Worm (Caenorhabditis elegans): ENCODE measurements around the gene crn-3.

The crn-3 gene

DNA sequence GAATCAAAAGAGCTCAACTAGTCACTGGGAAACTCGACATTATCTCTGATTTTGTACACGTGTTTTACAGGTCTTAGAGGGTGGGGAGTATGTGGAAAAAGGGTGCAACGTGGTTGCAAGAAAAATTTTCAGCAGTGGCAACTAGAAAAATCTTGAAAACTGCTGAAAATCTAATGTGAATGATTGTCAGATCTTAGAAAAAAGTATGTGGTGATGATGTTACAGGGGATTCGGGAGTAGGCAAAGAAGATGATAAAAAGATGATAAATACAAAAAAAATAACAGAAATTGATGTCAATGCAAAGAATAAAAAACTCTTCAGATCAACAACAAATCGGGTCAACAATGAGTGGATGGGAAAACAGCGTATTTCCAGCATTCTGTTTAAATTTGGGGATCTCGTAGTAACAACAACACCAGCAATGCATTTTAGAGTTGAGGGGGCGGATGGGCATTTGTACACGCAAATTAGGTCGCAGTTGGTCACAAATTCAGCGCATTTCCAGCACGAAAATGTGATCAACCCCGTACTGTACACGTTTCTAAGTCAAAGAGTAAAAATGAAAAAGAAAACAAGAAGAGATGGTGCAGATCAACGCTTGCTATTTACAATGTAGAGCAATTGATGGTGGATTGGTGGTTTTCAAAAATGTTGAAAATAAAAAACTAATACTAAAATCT is 44.2 kb upstream of the crn-3 start (continued):
- TF ChIP-seq mxl-1 (tag; optimal IDR thresholded peaks at IDR 0.05) (no peak), lin-26 (GFP tag; IDR thresholded peaks at IDR 0.05) (no peak; the same call in none of the 2 replicates), B0035.1 (tag; optimal IDR thresholded peaks at IDR 0.05) (no peak), hmg-1.2 (GFP tag; IDR thresholded peaks at IDR 0.05) (peak; percentile 40), zim-3 (tag; optimal IDR thresholded peaks at IDR 0.05) (peak; percentile 66), ztf-22 (GFP tag; optimal IDR thresholded peaks at IDR 0.05) (no peak), hlh-12 (tag; optimal IDR thresholded peaks at IDR 0.05) (no peak), Y56A3A.18 (GFP tag; IDR thresholded peaks at IDR 0.05) (0 out of 2 replicates have a peak, but pooled peaks have one; percentile 11), unc-130 (GFP tag; optimal IDR thresholded peaks at IDR 0.05) (no peak), lin-40 (tag; optimal IDR thresholded peaks at IDR 0.05) (no peak), D2030.7 (GFP tag; IDR thresholded peaks at IDR 0.05) (no peak), rcor-1 (GFP tag; IDR thresholded peaks at IDR 0.05) (0 out of 2 replicates have a peak, but pooled peaks have one; percentile 19), attf-5 (GFP tag; optimal IDR thresholded peaks at IDR 0.05) (peak; percentile 31), attf-6 (GFP tag; IDR thresholded peaks at IDR 0.05) (no peak), aptf-3 (GFP tag; IDR thresholded peaks at IDR 0.05) (0 out of 2 replicates have a peak, but pooled peaks have one; percentile 4), ekl-4 (GFP tag; IDR thresholded peaks at IDR 0.05) (peak; percentile 5; the same call in 1 of the 2 replicates), lsl-1 (GFP tag; optimal IDR thresholded peaks at IDR 0.05) (peak; percentile 18), bed-2 (GFP tag; IDR thresholded peaks at IDR 0.05) (no peak), madf-10 (tag; optimal IDR thresholded peaks at IDR 0.05) (no peak), xnd-1 (tag; optimal IDR thresholded peaks at IDR 0.05) (no peak), T07F8.4 (tag; optimal IDR thresholded peaks at IDR 0.05) (no peak), atf-7 (tag; optimal IDR thresholded peaks at IDR 0.05) (peak; percentile 24), bed-1 (GFP tag; IDR thresholded peaks at IDR 0.05) (peak; percentile 14; the same call in 1 of the 2 replicates), ztf-26 (tag; optimal IDR thresholded peaks at IDR 0.05) (peak; percentile 39), tbp1 (GFP tag; optimal IDR thresholded peaks at IDR 0.05) (peak; percentile 33), cebp-2 (GFP tag; IDR thresholded peaks at IDR 0.05) (0 out of 2 replicates have a peak, but pooled peaks have one; percentile 73), rpc-1 (optimal IDR thresholded peaks at IDR 0.05) (no peak), rpc-1 (tag; optimal IDR thresholded peaks at IDR 0.05) (no peak), B0019.2 (GFP tag; conservative IDR thresholded peaks at IDR 0.05) (no peak), zfh-2 (GFP tag; conservative IDR thresholded peaks at IDR 0.05) (no peak), ceh-91 (GFP tag; IDR thresholded peaks at IDR 0.05) (no peak), ama-1 (optimal IDR thresholded peaks at IDR 0.05) (peak; percentile 44), ama-1 (GFP tag; optimal IDR thresholded peaks at IDR 0.05) (no peak), nhr-120 (GFP tag; IDR thresholded peaks at IDR 0.05) (no peak), hrde-1 (tag; optimal IDR thresholded peaks at IDR 0.05; ENCODE audit: borderline replicate concordance) (no peak), ceh-79 (tag; optimal IDR thresholded peaks at IDR 0.05) (no peak), K12H6.12 (tag; optimal IDR thresholded peaks at IDR 0.05) (peak; percentile 47), hlh-26 (GFP tag; conservative IDR thresholded peaks at IDR 0.05) (0 out of 2 replicates have a peak, but pooled peaks have one; percentile 58), sdz-38 (tag; optimal IDR thresholded peaks at IDR 0.05) (no peak), lin-35 (GFP tag; optimal IDR thresholded peaks at IDR 0.05) (peak in 1 of 3 experiments; percentile 23), mel-28 (tag; optimal IDR thresholded peaks at IDR 0.05; ENCODE audit: borderline replicate concordance) (no peak), F52B5.7 (tag; optimal IDR thresholded peaks at IDR 0.05) (peak; percentile 60), Y67H2A.10 (GFP tag; conservative IDR thresholded peaks at IDR 0.05) (no peak), snpc-4 (GFP tag; optimal IDR thresholded peaks at IDR 0.05) (no peak), snpc-4 (tag; optimal IDR thresholded peaks at IDR 0.05) (peak in 1 of 4 experiments; percentile 2), Y79H2A.3 (GFP tag; conservative IDR thresholded peaks at IDR 0.05) (no peak), tlf-1 (GFP tag; optimal IDR thresholded peaks at IDR 0.05) (no peak), pbrm-1 (GFP tag; IDR thresholded peaks at IDR 0.05) (no peak; the same call in 1 of the 2 replicates), hmg-20 (GFP tag; IDR thresholded peaks at IDR 0.05) (no peak)
